Fruit fly (Drosophila melanogaster) whole organism, adult: ENCODE results near the gene CG4691.

Source experiments
- CG7101 ChIP-seq: fragments of 200-800 bp; sonication (Bioruptor generic); optimal IDR thresholded peaks from 2 replicates; lab custom pipeline; 2018; ENCODE audit warnings: missing biosample characterization, mild to moderate bottlenecking, missing genetic modification characterization, moderate library complexity
- Crg-1 ChIP-seq: fragments of 200-800 bp; sonication (Bioruptor generic); optimal IDR thresholded peaks from 2 replicates; lab custom pipeline; 2016; ENCODE audit warnings: missing biosample characterization, missing genetic modification characterization
- cnc ChIP-seq, 2 experiments: fragments of >200 bp; optimal IDR thresholded peaks; 2 replicates each; lab custom pipeline; 2017
- kay ChIP-seq: fragments of 200-800 bp; sonication (Bioruptor generic); peaks from one replicate; lab custom pipeline; 2016; ENCODE audit warnings: missing biosample characterization, missing genetic modification characterization, borderline replicate concordance
- toe ChIP-seq: fragments of 200-800 bp; sonication (Bioruptor generic); optimal IDR thresholded peaks from 2 replicates; lab custom pipeline; 2016; ENCODE audit warnings: missing biosample characterization, missing genetic modification characterization

- TF ChIP-seq CG7101 (tag; lab: Kevin White, UChicago) (no peak), cnc (optimal IDR thresholded peaks at IDR 0.05; lab: Kevin White, UChicago) (no peak), kay (GFP tag; lab: Kevin White, UChicago) (no peak), Crg-1 (no peak), toe (no peak)
These were observed 47.1 kb upstream of the CG4691 start, which contains the start of gene CG34165 for dm6 chr2L:14713467-14713866.
